Fruit fly (Drosophila melanogaster) whole organism, embryonic: ENCODE measurements around the gene Sfp35C.
A peak's percentile ranks its signal among the peaks of the same experiment; 100 is the strongest.

Source experiments
- Abd-B ChIP-seq: fragments of 200-800 bp; sonication (Bioruptor generic); optimal IDR thresholded peaks from 2 replicates; lab custom pipeline; 2018; ENCODE audit warnings: missing biosample characterization, mild to moderate bottlenecking, missing genetic modification characterization, moderate library complexity
- Bgb ChIP-seq: fragments of 200-800 bp; sonication (Bioruptor generic); IDR thresholded peaks from 2 replicates; pipeline ENCODE4 v1.3.6; 2022; ENCODE audit warnings: missing biosample characterization, missing genetic modification characterization; ENCODE audit not compliant: partially characterized antibody
- CG10209 ChIP-seq: fragments of 200-800 bp; sonication (Bioruptor generic); optimal IDR thresholded peaks from 3 replicates; lab custom pipeline; 2017; ENCODE audit warnings: missing biosample characterization, mild to moderate bottlenecking, missing genetic modification characterization, missing genetic modification reagents
- CG12071 ChIP-seq: fragments of 200-800 bp; sonication (Bioruptor generic); optimal IDR thresholded peaks from 3 replicates; lab custom pipeline; 2018; ENCODE audit warnings: missing biosample characterization, mild to moderate bottlenecking, missing genetic modification characterization
- CG1233 ChIP-seq: fragments of 200-800 bp; sonication (Bioruptor generic); optimal IDR thresholded peaks from 4 replicates; lab custom pipeline; 2018; ENCODE audit warnings: missing biosample characterization, mild to moderate bottlenecking, missing genetic modification characterization
- CG16813 ChIP-seq: fragments of 200-800 bp; sonication (Bioruptor generic); IDR thresholded peaks from 3 replicates; pipeline ENCODE4 v1.3.6; 2022; ENCODE audit warnings: missing biosample characterization, missing genetic modification characterization; ENCODE audit not compliant: partially characterized antibody
- CG17359 ChIP-seq: fragments of 200-800 bp; sonication (Bioruptor generic); optimal IDR thresholded peaks from 3 replicates; lab custom pipeline; 2018; ENCODE audit warnings: missing biosample characterization, mild to moderate bottlenecking, missing genetic modification characterization, moderate library complexity
- CG2116 ChIP-seq: fragments of 200-800 bp; sonication (Bioruptor generic); optimal IDR thresholded peaks from 3 replicates; lab custom pipeline; 2018; ENCODE audit warnings: missing biosample characterization, mild to moderate bottlenecking, missing genetic modification characterization
- CG2120 ChIP-seq: fragments of 200-800 bp; sonication (Bioruptor generic); optimal IDR thresholded peaks from 3 replicates; lab custom pipeline; 2016; ENCODE audit warnings: missing biosample characterization, missing genetic modification characterization
- CG2712 ChIP-seq: fragments of 200-800 bp; optimal IDR thresholded peaks from 3 replicates; lab custom pipeline; 2019; ENCODE audit warnings: missing biosample characterization, mild to moderate bottlenecking, missing genetic modification characterization, moderate library complexity
- CG30020 ChIP-seq: fragments of 200-800 bp; optimal IDR thresholded peaks from 2 replicates; lab custom pipeline; 2019; ENCODE audit warnings: missing biosample characterization, mild to moderate bottlenecking, missing genetic modification characterization, moderate library complexity
- CG3065 ChIP-seq: fragments of 200-800 bp; sonication (Bioruptor generic); optimal IDR thresholded peaks from 2 replicates; lab custom pipeline; 2016; ENCODE audit warnings: missing biosample characterization, missing genetic modification characterization
- CG31365 ChIP-seq: fragments of 200-800 bp; sonication (Bioruptor generic); optimal IDR thresholded peaks from 2 replicates; lab custom pipeline; 2018; ENCODE audit warnings: missing biosample characterization, mild to moderate bottlenecking, missing genetic modification characterization
- CG32532 ChIP-seq: fragments of 200-800 bp; sonication (Bioruptor generic); IDR thresholded peaks from 2 replicates; pipeline ENCODE4 v1.3.6; 2022; ENCODE audit warnings: missing biosample characterization, missing genetic modification characterization
- CG33557 ChIP-seq: fragments of 200-800 bp; sonication (Bioruptor generic); optimal IDR thresholded peaks from 2 replicates; lab custom pipeline; 2019; ENCODE audit warnings: missing biosample characterization, mild to moderate bottlenecking, missing genetic modification characterization, moderate library complexity
- CG3407 ChIP-seq: fragments of 200-800 bp; sonication (Bioruptor generic); optimal IDR thresholded peaks from 2 replicates; lab custom pipeline; 2018; ENCODE audit warnings: missing biosample characterization, mild to moderate bottlenecking, missing genetic modification characterization
- CG4854 ChIP-seq: fragments of 200-800 bp; sonication (Bioruptor generic); optimal IDR thresholded peaks from 2 replicates; lab custom pipeline; 2016; ENCODE audit warnings: missing biosample characterization, missing genetic modification characterization, inconsistent platforms
- CG7372 ChIP-seq: fragments of 200-800 bp; sonication (Bioruptor generic); IDR thresholded peaks from 2 replicates; pipeline ENCODE4 v1.3.6; 2022; ENCODE audit warnings: missing biosample characterization, missing genetic modification characterization
- CG7928 ChIP-seq: fragments of 200-800 bp; sonication (Bioruptor generic); optimal IDR thresholded peaks from 2 replicates; lab custom pipeline; 2017; ENCODE audit warnings: missing biosample characterization, mild to moderate bottlenecking, missing genetic modification characterization
- CG8281 ChIP-seq: fragments of 200-800 bp; sonication (Bioruptor generic); optimal IDR thresholded peaks from 2 replicates; lab custom pipeline; 2018; ENCODE audit warnings: missing biosample characterization, mild to moderate bottlenecking, missing genetic modification characterization, moderate library complexity
- Dad ChIP-seq: fragments of 200-800 bp; sonication (Bioruptor generic); optimal IDR thresholded peaks from 3 replicates; lab custom pipeline; 2016; ENCODE audit warnings: missing biosample characterization, missing genetic modification characterization
- Fer1 ChIP-seq: fragments of 200-800 bp; sonication (Bioruptor generic); optimal IDR thresholded peaks from 2 replicates; lab custom pipeline; 2017; ENCODE audit warnings: missing biosample characterization, mild to moderate bottlenecking, missing genetic modification characterization
- GATAe ChIP-seq: fragments of 200-800 bp; sonication (Bioruptor generic); conservative IDR thresholded peaks from 2 replicates; pipeline ENCODE4 v1.3.6; 2022; ENCODE audit warnings: missing biosample characterization, missing genetic modification characterization
- Hmx ChIP-seq: fragments of 200-800 bp; sonication (Bioruptor generic); optimal IDR thresholded peaks from 2 replicates; lab custom pipeline; 2016; ENCODE audit warnings: missing biosample characterization, missing genetic modification characterization
- Mad ChIP-seq: fragments of 200-800 bp; sonication (Bioruptor generic); optimal IDR thresholded peaks from 2 replicates; lab custom pipeline; 2016; ENCODE audit warnings: missing biosample characterization, missing genetic modification characterization
- NC2β ChIP-seq: fragments of 200-800 bp; sonication (Bioruptor generic); optimal IDR thresholded peaks from 2 replicates; lab custom pipeline; 2016; ENCODE audit warnings: missing biosample characterization, missing genetic modification characterization
- Poxn ChIP-seq: fragments of 200-800 bp; sonication (Bioruptor generic); IDR thresholded peaks from 2 replicates; pipeline ENCODE4 v1.3.6; 2022; ENCODE audit warnings: missing biosample characterization, missing genetic modification characterization
- Xrp1 ChIP-seq: fragments of 200-800 bp; sonication (Bioruptor generic); IDR thresholded peaks from 2 replicates; pipeline ENCODE4 v1.3.6; 2022; ENCODE audit warnings: missing biosample characterization, missing genetic modification characterization
- bigmax ChIP-seq: fragments of 200-800 bp; sonication (Bioruptor generic); optimal IDR thresholded peaks from 2 replicates; lab custom pipeline; 2018; ENCODE audit warnings: missing biosample characterization, mild to moderate bottlenecking, missing genetic modification characterization
- chif ChIP-seq, 2 experiments: fragments of 200-800 bp; sonication (Bioruptor generic); optimal IDR thresholded peaks; 3 replicates each; lab custom pipeline; 2016; ENCODE audit warnings: missing biosample characterization in 2 of 2, missing genetic modification characterization in 2 of 2
- ci ChIP-seq: fragments of 200-800 bp; sonication (Bioruptor generic); IDR thresholded peaks from 3 replicates; pipeline ENCODE4 v1.3.6; 2022; ENCODE audit warnings: missing biosample characterization, missing genetic modification characterization
- corto ChIP-seq: fragments of 200-800 bp; sonication (Bioruptor generic); optimal IDR thresholded peaks from 2 replicates; lab custom pipeline; 2016; ENCODE audit warnings: missing biosample characterization, mild to moderate bottlenecking, missing genetic modification characterization, moderate library complexity
- crc ChIP-seq: fragments of 200-800 bp; sonication (Bioruptor generic); optimal IDR thresholded peaks from 2 replicates; lab custom pipeline; 2016; ENCODE audit warnings: missing biosample characterization, missing genetic modification characterization
- dmrt11E ChIP-seq: fragments of 200-800 bp; sonication (Bioruptor generic); optimal IDR thresholded peaks from 3 replicates; lab custom pipeline; 2018; ENCODE audit warnings: missing biosample characterization, mild to moderate bottlenecking, missing genetic modification characterization, moderate library complexity
- en ChIP-seq: fragments of 200-800 bp; sonication (Bioruptor generic); optimal IDR thresholded peaks from 2 replicates; lab custom pipeline; 2016; ENCODE audit warnings: missing biosample characterization, missing genetic modification characterization
- gfzf ChIP-seq: fragments of 200-800 bp; sonication (Bioruptor generic); optimal IDR thresholded peaks from 2 replicates; lab custom pipeline; 2016; ENCODE audit warnings: missing biosample characterization, mild to moderate bottlenecking, missing genetic modification characterization, moderate library complexity
- ind ChIP-seq: fragments of 200-800 bp; sonication (Bioruptor generic); optimal IDR thresholded peaks from 3 replicates; lab custom pipeline; 2016; ENCODE audit warnings: missing biosample characterization, missing genetic modification characterization
- jing ChIP-seq: fragments of 200-800 bp; sonication (Bioruptor generic); optimal IDR thresholded peaks from 2 replicates; lab custom pipeline; 2018; ENCODE audit warnings: missing biosample characterization, mild to moderate bottlenecking, missing genetic modification characterization
- lab ChIP-seq: fragments of 200-800 bp; sonication (Bioruptor generic); optimal IDR thresholded peaks from 3 replicates; lab custom pipeline; 2017; ENCODE audit warnings: missing biosample characterization, missing genetic modification characterization, mild to moderate bottlenecking, moderate library complexity, missing genetic modification reagents
- lilli ChIP-seq: fragments of 200-800 bp; sonication (Bioruptor generic); optimal IDR thresholded peaks from 3 replicates; lab custom pipeline; 2016; ENCODE audit warnings: missing biosample characterization, missing genetic modification characterization
- lmd ChIP-seq: fragments of 200-800 bp; sonication (Bioruptor generic); IDR thresholded peaks from 2 replicates; pipeline ENCODE4 v1.3.6; 2022; ENCODE audit warnings: missing biosample characterization, missing genetic modification characterization
- maf-S ChIP-seq: fragments of 200-800 bp; sonication (Bioruptor generic); optimal IDR thresholded peaks from 2 replicates; lab custom pipeline; 2016; ENCODE audit warnings: missing biosample characterization, missing genetic modification characterization
- mirr ChIP-seq: fragments of 200-800 bp; sonication (Bioruptor generic); optimal IDR thresholded peaks from 3 replicates; lab custom pipeline; 2018; ENCODE audit warnings: missing biosample characterization, mild to moderate bottlenecking, missing genetic modification characterization
- nmo ChIP-seq: fragments of 200-800 bp; sonication (Bioruptor generic); optimal IDR thresholded peaks from 2 replicates; lab custom pipeline; 2018; ENCODE audit warnings: missing biosample characterization, mild to moderate bottlenecking, missing genetic modification characterization, moderate library complexity
- pan ChIP-seq, 4 experiments: fragments of >200 bp in 3 of 4; fragments of 200-800 bp in 1 of 4; sonication (Bioruptor generic) in 1 of 4; optimal IDR thresholded peaks in 3 of 4; IDR thresholded peaks in 1 of 4; 2 replicates each; pipeline versions ENCODE4 v1.3.6 to Lab custom; 2017 to 2022; ENCODE audit warnings: missing biosample characterization in 2 of 4, missing genetic modification characterization in 2 of 4, mixed read lengths in 1 of 4
- pum ChIP-seq: fragments of 200-800 bp; sonication (Bioruptor generic); optimal IDR thresholded peaks from 2 replicates; lab custom pipeline; 2016; ENCODE audit warnings: missing biosample characterization, missing genetic modification characterization
- unc-4 ChIP-seq: fragments of 200-800 bp; sonication (Bioruptor generic); IDR thresholded peaks from 2 replicates; pipeline ENCODE4 v1.3.6; 2022; ENCODE audit warnings: missing biosample characterization, missing genetic modification characterization; ENCODE audit not compliant: partially characterized antibody
- unpg ChIP-seq: fragments of 200-800 bp; sonication (Bioruptor generic); optimal IDR thresholded peaks from 3 replicates; lab custom pipeline; 2018; ENCODE audit warnings: missing biosample characterization, mild to moderate bottlenecking, missing genetic modification characterization, moderate library complexity

The Sfp35C gene

dm6 chr2L:15248163-15249005, 46.5 kb upstream of the Sfp35C start, which contains the start of gene dao (continued):
- TF ChIP-seq Poxn (GFP tag; lab: Robert Waterston, UW) = no peak
- no peak for TF ChIP-seq CG17359
- TF ChIP-seq bigmax (GFP tag; lab: Kevin White, UChicago) = no peak
- no peak for TF ChIP-seq en (GFP tag; lab: Kevin White, UChicago)
- no peak for TF ChIP-seq jing (GFP tag; lab: Kevin White, UChicago)
- no peak for TF ChIP-seq Fer1 (GFP tag; lab: Kevin White, UChicago)
- TF ChIP-seq Dad = no peak
- TF ChIP-seq CG2712 (tag; lab: Kevin White, UChicago) = peak; percentile 54
- TF ChIP-seq CG32532 (GFP tag; lab: Robert Waterston, UW) = peak; percentile 57
- TF ChIP-seq CG7928 (GFP tag; lab: Kevin White, UChicago) = peak; percentile 80
- peak; percentile 72 for TF ChIP-seq nmo
- no peak for TF ChIP-seq CG3407
- no peak for TF ChIP-seq Mad (GFP tag; lab: Kevin White, UChicago)
- no peak for TF ChIP-seq CG33557 (GFP tag; lab: Kevin White, UChicago)
- no peak for TF ChIP-seq NC2β
- TF ChIP-seq pum (GFP tag; lab: Kevin White, UChicago) = no peak
- TF ChIP-seq CG31365 (tag; lab: Kevin White, UChicago) = no peak
- peak; percentile 17 for TF ChIP-seq Hmx
- TF ChIP-seq lmd (GFP tag; lab: Robert Waterston, UW) = peak; percentile 34; the same call in 1 of the 2 replicates
- no peak for TF ChIP-seq ci
- TF ChIP-seq CG16813 = peak; percentile 77
- no peak for TF ChIP-seq mirr (GFP tag; lab: Kevin White, UChicago)
- no peak for TF ChIP-seq CG4854
- TF ChIP-seq dmrt11E = peak; percentile 31
- TF ChIP-seq CG2116 = peak; percentile 28
- no peak for TF ChIP-seq CG3065
- TF ChIP-seq ind (GFP tag; lab: Kevin White, UChicago) = peak; percentile 68
- no peak for TF ChIP-seq GATAe (GFP tag; lab: Robert Waterston, UW)
- TF ChIP-seq lab (GFP tag; lab: Kevin White, UChicago) = peak; percentile 18
- TF ChIP-seq CG30020 = peak; percentile 24
- peak; percentile 45 for TF ChIP-seq Abd-B (GFP tag; lab: Kevin White, UChicago)
- TF ChIP-seq Xrp1 = peak; percentile 24; the same call in 1 of the 2 replicates
- TF ChIP-seq pan (optimal IDR thresholded peaks at IDR 0.05; lab: Kevin White, UChicago) = no peak
- peak in 1 of 2 experiments; percentile 71 for TF ChIP-seq pan (GFP tag; optimal IDR thresholded peaks at IDR 0.05 in 1 of 2, IDR thresholded peaks at IDR 0.05 in 1 of 2)
- TF ChIP-seq unpg = peak; percentile 32
- TF ChIP-seq CG7372 (GFP tag; lab: Robert Waterston, UW) = no peak
- peak; percentile 70 for TF ChIP-seq CG2120
- peak; percentile 74 for TF ChIP-seq unc-4
- TF ChIP-seq CG8281 (tag; lab: Kevin White, UChicago) = no peak
- no peak for TF ChIP-seq CG12071 (GFP tag; lab: Kevin White, UChicago)
- peak; percentile 49 for TF ChIP-seq lilli (GFP tag; lab: Kevin White, UChicago)
- TF ChIP-seq CG10209 = peak; percentile 16
- no peak for TF ChIP-seq crc (GFP tag; lab: Kevin White, UChicago)
- no peak for TF ChIP-seq CG1233 (GFP tag; lab: Kevin White, UChicago)
- TF ChIP-seq corto (GFP tag; lab: Kevin White, UChicago) = no peak
- TF ChIP-seq chif (GFP tag; optimal IDR thresholded peaks at IDR 0.05; lab: Kevin White, UChicago) = peak in 1 of 2 experiments; percentile 1
- no peak for TF ChIP-seq maf-S (GFP tag; lab: Kevin White, UChicago)
- TF ChIP-seq Bgb (GFP tag; lab: Robert Waterston, UW) = peak; percentile 81
- TF ChIP-seq gfzf (GFP tag; lab: Kevin White, UChicago) = peak; percentile 20
